Worm (Caenorhabditis elegans): ENCODE results near the gene F29B9.1.

DNA sequence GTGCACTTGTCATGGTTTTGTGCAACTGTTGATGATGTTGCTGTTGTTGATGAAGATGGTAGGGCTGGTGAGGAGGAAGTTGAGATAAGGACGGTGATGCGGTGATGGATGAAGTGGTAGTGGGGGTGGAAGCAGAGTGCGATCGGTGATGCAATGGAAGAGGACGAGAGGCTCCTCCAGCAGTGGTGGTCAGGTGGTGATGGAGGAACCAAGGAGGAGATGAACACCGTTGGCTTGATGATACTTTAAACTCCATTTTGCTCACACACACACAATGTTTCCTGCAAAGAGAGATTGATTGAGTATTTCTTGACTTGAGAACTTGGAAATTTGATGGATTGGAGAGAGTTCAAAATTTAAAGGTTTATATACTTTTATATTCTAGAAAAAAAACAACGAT, 27.3 kb upstream of the F29B9.1 start, which contains the start of gene F19C7.8:
- TF ChIP-seq ceh-45 (GFP tag; IDR thresholded peaks at IDR 0.05): no peak
- TF ChIP-seq hlh-13 (GFP tag; optimal IDR thresholded peaks at IDR 0.05): no peak
